Fruit fly (Drosophila melanogaster): ENCODE results near the gene Vha16-5.

Gene Vha16-5

dm6 chr2L:10703281-10703680 lies 33.6 kb downstream of the Vha16-5 start, which contains the start of gene CG6415:
Gene CG6415 (plus strand): TSS chr2L:10703621.
- no peak for TF ChIP-seq CG17801 (GFP tag; optimal IDR thresholded peaks at IDR 0.05; ENCODE audit: partially characterized antibody)

dm6 chr2L:10701499-10702062 lies 35.3 kb downstream of the Vha16-5 start, which contains the start of gene Lip1:
Gene Lip1 (minus strand): TSS chr2L:10701544.
- TF ChIP-seq CG17801 (GFP tag; optimal IDR thresholded peaks at IDR 0.05; ENCODE audit: partially characterized antibody): no peak

dm6 chr2L:10697992-10698391 lies 38.9 kb downstream of the Vha16-5 start, which contains the start of gene CG7300:
Gene CG7300 (minus strand): TSS chr2L:10698043.
- no peak for TF ChIP-seq CG17801 (GFP tag; optimal IDR thresholded peaks at IDR 0.05; ENCODE audit: partially characterized antibody)

DNA sequence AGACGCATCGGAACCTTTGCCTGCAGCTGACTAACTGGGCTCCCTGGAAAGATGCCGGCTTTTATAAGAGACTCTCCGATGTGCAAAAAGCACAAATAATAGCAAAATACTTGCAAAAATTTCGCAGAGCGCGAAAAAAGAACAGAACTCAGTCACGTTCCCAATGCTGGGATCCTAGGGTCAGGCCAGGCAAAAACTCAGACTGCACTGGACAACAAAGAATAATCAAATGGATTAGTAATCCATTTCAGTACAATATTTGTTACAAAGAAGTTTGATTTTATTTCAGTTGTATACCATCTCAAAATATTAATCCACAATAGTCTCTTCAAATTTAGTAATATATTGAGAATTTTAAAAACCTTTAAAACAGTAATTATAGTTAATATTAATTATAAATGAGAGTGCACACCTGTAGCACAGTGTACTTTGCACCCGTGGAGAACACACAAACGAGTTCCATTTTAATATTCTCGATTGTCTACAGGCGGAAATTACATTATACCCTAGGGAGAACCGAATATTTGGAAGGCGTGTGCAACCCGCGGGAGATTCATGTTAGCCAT lies 42.7 kb downstream of the Vha16-5 start, which contains the start of gene CG17108:
TSS of gene CG17108 (minus strand) at position 51 of the 566 bp plus-strand sequence.
- no peak for TF ChIP-seq CG17801 (GFP tag; optimal IDR thresholded peaks at IDR 0.05; ENCODE audit: partially characterized antibody)

dm6 chr2L:10693018-10693417 lies 43.8 kb downstream of the Vha16-5 start:
- no peak for TF ChIP-seq CG17801 (GFP tag; optimal IDR thresholded peaks at IDR 0.05; ENCODE audit: partially characterized antibody)

- TF ChIP-seq CG17801 (GFP tag; optimal IDR thresholded peaks at IDR 0.05; ENCODE audit: partially characterized antibody): no peak
Measured at dm6 chr2L:10689221-10690034, 47.4 kb downstream of the Vha16-5 start, which contains the start of gene CG7294. Gene CG7294 (minus strand): TSS chr2L:10689271.

- no peak for TF ChIP-seq CG17801 (GFP tag; optimal IDR thresholded peaks at IDR 0.05; ENCODE audit: partially characterized antibody)
Measured at dm6 chr2L:10688764-10689163, 48.1 kb downstream of the Vha16-5 start.

DNA sequence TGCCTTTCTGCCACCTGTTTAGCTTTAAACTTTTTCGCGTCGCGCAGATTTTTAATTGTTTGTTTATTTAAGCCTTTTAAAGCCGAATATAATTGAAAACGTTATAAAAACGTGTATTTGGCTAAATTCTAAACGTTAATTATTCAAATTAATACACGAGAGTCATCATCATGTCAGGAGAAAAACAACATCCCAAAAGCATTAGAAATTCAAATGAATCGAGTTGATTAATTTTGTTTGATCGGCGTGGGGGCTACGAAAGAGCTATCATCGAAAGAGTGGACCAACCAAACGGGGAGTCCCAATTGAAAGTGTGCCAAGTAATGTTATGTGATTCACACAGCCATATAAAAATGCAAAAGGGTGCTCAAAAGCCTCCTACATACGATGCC lies 49.1 kb downstream of the Vha16-5 start:
- no peak for TF ChIP-seq CG17801 (GFP tag; optimal IDR thresholded peaks at IDR 0.05; ENCODE audit: partially characterized antibody)

dm6 chr2L:10687009-10687793 lies 49.6 kb downstream of the Vha16-5 start, which contains the start of gene CG7296:
Gene CG7296 (minus strand): TSS chr2L:10687066.
- TF ChIP-seq CG17801 (GFP tag; optimal IDR thresholded peaks at IDR 0.05; ENCODE audit: partially characterized antibody): no peak

Measured in ovary, adult (tissue).